Fruit fly (Drosophila melanogaster): ENCODE results near the gene CG43999.
A peak's percentile ranks its signal among the peaks of the same experiment; 100 is the strongest.

- TF ChIP-seq Snoo (tag; optimal IDR thresholded peaks at IDR 0.05) (peak; percentile 95), EcR (GFP tag; optimal IDR thresholded peaks at IDR 0.05) (peak; percentile 98), D1 (tag; optimal IDR thresholded peaks at IDR 0.05) (no peak), Pif1A (GFP tag; optimal IDR thresholded peaks at IDR 0.05) (peak; percentile 98), CG8301 (tag; optimal IDR thresholded peaks at IDR 0.05) (peak; percentile 96), fd96Ca (GFP tag; IDR thresholded peaks at IDR 0.05) (peak; percentile 99), CG8159 (tag; optimal IDR thresholded peaks at IDR 0.05) (peak; percentile 96), CG4496 (GFP tag; IDR thresholded peaks at IDR 0.05) (peak; percentile 99), CG10348 (GFP tag; IDR thresholded peaks at IDR 0.05) (peak; percentile 83), CG17806 (tag; optimal IDR thresholded peaks at IDR 0.05) (peak; percentile 92)
Measured at dm6 chr3R:23933684-23934575, 5.1 kb upstream of the CG43999 start, which contains the start of gene CG5854.
